Worm (Caenorhabditis elegans) whole organism, young adult: ENCODE measurements around the gene jun-1.

ENCODE experiments used
- B0261.1 ChIP-seq: sonication (generic microtip); optimal IDR thresholded peaks from 2 replicates; lab custom pipeline; 2016; ENCODE audit warnings: mild to moderate bottlenecking, missing genetic modification characterization, moderate library complexity, missing compliant biosample characterization
- C17E4.6 ChIP-seq: fragments of 200-800 bp; sonication (Bioruptor generic); IDR thresholded peaks from 2 replicates; pipeline ENCODE4 v1.3.6; 2022; ENCODE audit warnings: missing genetic modification reagents, missing genetic modification characterization, missing compliant biosample characterization
- F10E7.11 ChIP-seq: sonication (generic microtip); optimal IDR thresholded peaks from 2 replicates; lab custom pipeline; 2017; ENCODE audit warnings: mild to moderate bottlenecking, missing genetic modification characterization, moderate library complexity, missing compliant biosample characterization
- F22D6.2 ChIP-seq: sonication (generic microtip); optimal IDR thresholded peaks from 2 replicates; lab custom pipeline; 2016; ENCODE audit warnings: mild to moderate bottlenecking, missing genetic modification characterization, missing compliant biosample characterization
- F52B5.7 ChIP-seq: sonication (generic microtip); optimal IDR thresholded peaks from 2 replicates; lab custom pipeline; 2016; ENCODE audit warnings: mild to moderate bottlenecking, missing genetic modification characterization, missing compliant biosample characterization
- K12H6.12 ChIP-seq: fragments of 200-800 bp; sonication (Bioruptor generic); optimal IDR thresholded peaks from 2 replicates; lab custom pipeline; 2018; ENCODE audit warnings: mild to moderate bottlenecking, missing genetic modification characterization, missing compliant biosample characterization
- ama-1 ChIP-seq, 3 experiments: fragments of 150-350 bp in 1 of 3; sonication (generic microtip) in 2 of 3; optimal IDR thresholded peaks; 2 replicates each; lab custom pipeline; 2014 to 2018; ENCODE audit warnings: missing biosample characterization in 2 of 3, missing genetic modification characterization in 2 of 3, missing genetic modification reagents in 2 of 3
- cebp-2 ChIP-seq: fragments of 200-800 bp; sonication (Bioruptor generic); IDR thresholded peaks from 2 replicates; pipeline ENCODE4 v1.3.6; 2022; ENCODE audit warnings: missing genetic modification characterization, missing compliant biosample characterization
- die-1 ChIP-seq: sonication (generic microtip); optimal IDR thresholded peaks from 2 replicates; lab custom pipeline; 2016; ENCODE audit warnings: missing genotype, mild to moderate bottlenecking, missing genetic modification characterization, missing compliant biosample characterization
- pha-4 ChIP-seq: fragments of 150-350 bp; sonication (generic microtip); optimal IDR thresholded peaks from 2 replicates; lab custom pipeline; 2014; ENCODE audit warnings: missing biosample characterization, missing genetic modification reagents, missing genetic modification characterization
- snpc-4 ChIP-seq, 5 experiments: fragments of 150-350 bp in 1 of 5; sonication (generic microtip) in 4 of 5; optimal IDR thresholded peaks; 2 replicates each; lab custom pipeline; 2014 to 2018; ENCODE audit warnings: missing genetic modification characterization in 5 of 5, missing biosample characterization in 3 of 5, antibody characterized with exemption in 2 of 5, mild to moderate bottlenecking in 2 of 5, missing compliant biosample characterization in 2 of 5, missing genotype in 2 of 5, moderate library complexity in 2 of 5, missing genetic modification reagents in 1 of 5
- unc-130 ChIP-seq: sonication (generic microtip); optimal IDR thresholded peaks from 2 replicates; lab custom pipeline; 2016; ENCODE audit warnings: missing genetic modification reagents, missing genetic modification characterization, missing compliant biosample characterization
- unc-62 ChIP-seq: fragments of 150-350 bp; optimal IDR thresholded peaks from 2 replicates; lab custom pipeline; 2014; ENCODE audit warnings: missing biosample characterization, missing genetic modification reagents, missing genetic modification characterization

- no peak for TF ChIP-seq F52B5.7 (tag; lab: Kevin White, UChicago)
- TF ChIP-seq B0261.1 (tag; lab: Kevin White, UChicago): no peak
- TF ChIP-seq pha-4: no peak
- TF ChIP-seq F10E7.11 (tag; lab: Kevin White, UChicago): no peak
- TF ChIP-seq K12H6.12 (tag; lab: Kevin White, UChicago): no peak
- no peak for TF ChIP-seq ama-1 (optimal IDR thresholded peaks at IDR 0.05; lab: Kevin White, UChicago)
- TF ChIP-seq ama-1 (GFP tag; optimal IDR thresholded peaks at IDR 0.05; lab: Kevin White, UChicago): no peak
- TF ChIP-seq F22D6.2 (tag; lab: Kevin White, UChicago): no peak
- TF ChIP-seq unc-130 (GFP tag; lab: Kevin White, UChicago): no peak
- TF ChIP-seq C17E4.6 (GFP tag; lab: Robert Waterston, UW): no peak
- TF ChIP-seq unc-62 (GFP tag; lab: Kevin White, UChicago): no peak
- no peak for TF ChIP-seq snpc-4 (GFP tag; optimal IDR thresholded peaks at IDR 0.05; lab: Kevin White, UChicago)
- TF ChIP-seq snpc-4 (tag; optimal IDR thresholded peaks at IDR 0.05; lab: Kevin White, UChicago): no peak
- no peak for TF ChIP-seq cebp-2 (GFP tag; lab: Robert Waterston, UW)
- TF ChIP-seq die-1 (tag; lab: Kevin White, UChicago): no peak
Measured at ce11 chrII:9072769-9073168, 40.2 kb upstream of the jun-1 start.
